Fruit fly (Drosophila melanogaster) whole organism, embryonic: ENCODE results near the gene CG34134.

Experiments
- Atf6 ChIP-seq: fragments of 200-800 bp; sonication (Bioruptor generic); IDR thresholded peaks from 2 replicates; pipeline ENCODE4 v1.3.6; 2022; ENCODE audit warnings: missing biosample characterization, missing genetic modification characterization
- Bgb ChIP-seq: fragments of 200-800 bp; sonication (Bioruptor generic); IDR thresholded peaks from 2 replicates; pipeline ENCODE4 v1.3.6; 2022; ENCODE audit warnings: missing biosample characterization, missing genetic modification characterization; ENCODE audit not compliant: partially characterized antibody
- CG10543 ChIP-seq: fragments of 200-800 bp; sonication (Bioruptor generic); optimal IDR thresholded peaks from 3 replicates; lab custom pipeline; 2017; ENCODE audit warnings: missing biosample characterization, mild to moderate bottlenecking, missing genetic modification characterization, moderate library complexity
- CG10565 ChIP-seq: fragments of 200-800 bp; sonication (Bioruptor generic); optimal IDR thresholded peaks from 3 replicates; lab custom pipeline; 2016; ENCODE audit warnings: missing biosample characterization, mild to moderate bottlenecking, missing genetic modification characterization
- CG12219 ChIP-seq: fragments of 200-800 bp; sonication (Bioruptor generic); optimal IDR thresholded peaks from 3 replicates; lab custom pipeline; 2018; ENCODE audit warnings: missing biosample characterization, mild to moderate bottlenecking, missing genetic modification characterization
- CG12659 ChIP-seq: fragments of 200-800 bp; sonication (Bioruptor generic); optimal IDR thresholded peaks from 3 replicates; lab custom pipeline; 2017; ENCODE audit warnings: mild to moderate bottlenecking, missing biosample characterization, missing genetic modification reagents, missing genetic modification characterization
- CG13424 ChIP-seq: fragments of 200-800 bp; sonication (Bioruptor generic); optimal IDR thresholded peaks from 2 replicates; lab custom pipeline; 2019; ENCODE audit warnings: missing biosample characterization, mild to moderate bottlenecking, missing genetic modification characterization, moderate library complexity
- CG17829 ChIP-seq: fragments of 200-800 bp; optimal IDR thresholded peaks from 2 replicates; lab custom pipeline; 2019; ENCODE audit warnings: missing biosample characterization, mild to moderate bottlenecking, missing genetic modification characterization, moderate library complexity
- CG17912 ChIP-seq: fragments of 200-800 bp; sonication (Bioruptor generic); optimal IDR thresholded peaks from 2 replicates; lab custom pipeline; 2018; ENCODE audit warnings: missing biosample characterization, mild to moderate bottlenecking, missing genetic modification characterization
- CG18599 ChIP-seq: fragments of 200-800 bp; sonication (Bioruptor generic); optimal IDR thresholded peaks from 3 replicates; lab custom pipeline; 2017; ENCODE audit warnings: missing biosample characterization, missing genetic modification characterization, mild to moderate bottlenecking, moderate library complexity, missing genetic modification reagents
- CG2199 ChIP-seq: fragments of 200-800 bp; sonication (Bioruptor generic); IDR thresholded peaks from 3 replicates; pipeline ENCODE4 v1.3.6; 2022; ENCODE audit warnings: missing biosample characterization, missing genetic modification characterization
- CG31365 ChIP-seq: fragments of 200-800 bp; sonication (Bioruptor generic); optimal IDR thresholded peaks from 2 replicates; lab custom pipeline; 2018; ENCODE audit warnings: missing biosample characterization, mild to moderate bottlenecking, missing genetic modification characterization
- CG42726 ChIP-seq: fragments of 200-800 bp; sonication (Bioruptor generic); IDR thresholded peaks from 2 replicates; pipeline ENCODE4 v1.3.6; 2022; ENCODE audit warnings: missing biosample characterization, missing genetic modification characterization; ENCODE audit not compliant: partially characterized antibody
- CG5245 ChIP-seq: fragments of 200-800 bp; sonication (Bioruptor generic); optimal IDR thresholded peaks from 3 replicates; lab custom pipeline; 2016; ENCODE audit warnings: missing biosample characterization, missing genetic modification characterization
- CG6854 ChIP-seq: fragments of 200-800 bp; sonication (Bioruptor generic); optimal IDR thresholded peaks from 3 replicates; lab custom pipeline; 2017; ENCODE audit warnings: missing biosample characterization, mild to moderate bottlenecking, missing genetic modification characterization
- CrebB ChIP-seq: fragments of 200-800 bp; sonication (Bioruptor generic); optimal IDR thresholded peaks from 3 replicates; lab custom pipeline; 2018; ENCODE audit warnings: missing biosample characterization, mild to moderate bottlenecking, missing genetic modification characterization
- Eip74EF ChIP-seq, 2 experiments: fragments of 200-800 bp in 1 of 2; fragments of >200 bp in 1 of 2; sonication (Bioruptor generic) in 1 of 2; optimal IDR thresholded peaks; 2 replicates each; lab custom pipeline; 2017 to 2019; ENCODE audit warnings: missing biosample characterization in 2 of 2, missing genetic modification characterization in 2 of 2, mild to moderate bottlenecking in 1 of 2, moderate library complexity in 1 of 2
- HLH4C ChIP-seq: fragments of 200-800 bp; sonication (Bioruptor generic); IDR thresholded peaks from 3 replicates; pipeline ENCODE4 v1.3.6; 2022; ENCODE audit warnings: missing biosample characterization, missing genetic modification characterization; ENCODE audit not compliant: partially characterized antibody
- Hr78 ChIP-seq, 2 experiments: fragments of 200-800 bp in 1 of 2; fragments of >200 bp in 1 of 2; sonication (Bioruptor generic) in 1 of 2; optimal IDR thresholded peaks; 2 replicates each; lab custom pipeline; 2017 to 2019; ENCODE audit warnings: missing biosample characterization in 2 of 2, missing genetic modification characterization in 2 of 2, mild to moderate bottlenecking in 1 of 2, moderate library complexity in 1 of 2
- Myb ChIP-seq: fragments of 200-800 bp; sonication (Bioruptor generic); optimal IDR thresholded peaks from 2 replicates; lab custom pipeline; 2016; ENCODE audit warnings: missing biosample characterization, missing genetic modification characterization
- NK7.1 ChIP-seq: fragments of 200-800 bp; sonication (Bioruptor generic); optimal IDR thresholded peaks from 3 replicates; lab custom pipeline; 2016; ENCODE audit warnings: missing biosample characterization, missing genetic modification characterization
- Poxn ChIP-seq: fragments of 200-800 bp; sonication (Bioruptor generic); IDR thresholded peaks from 2 replicates; pipeline ENCODE4 v1.3.6; 2022; ENCODE audit warnings: missing biosample characterization, missing genetic modification characterization
- Rx ChIP-seq: fragments of 200-800 bp; sonication (Bioruptor generic); IDR thresholded peaks from 2 replicates; pipeline ENCODE4 v1.3.6; 2022; ENCODE audit warnings: missing biosample characterization, missing genetic modification characterization
- TFAM ChIP-seq: fragments of 200-800 bp; sonication (Bioruptor generic); optimal IDR thresholded peaks from 2 replicates; lab custom pipeline; 2017; ENCODE audit warnings: missing biosample characterization, missing genetic modification characterization, inconsistent platforms
- Tbp ChIP-seq: fragments of >200 bp; optimal IDR thresholded peaks from 2 replicates; lab custom pipeline; 2018; ENCODE audit warnings: missing biosample characterization, missing genetic modification characterization
- Usf ChIP-seq: fragments of 200-800 bp; sonication (Bioruptor generic); optimal IDR thresholded peaks from 2 replicates; lab custom pipeline; 2017; ENCODE audit warnings: missing genotype, missing biosample characterization, missing genetic modification characterization
- YL-1 ChIP-seq: fragments of 200-800 bp; sonication (Bioruptor generic); optimal IDR thresholded peaks from 3 replicates; lab custom pipeline; 2017; ENCODE audit warnings: missing biosample characterization, mild to moderate bottlenecking, missing genetic modification characterization
- ato ChIP-seq: fragments of 200-800 bp; sonication (Bioruptor generic); IDR thresholded peaks from 2 replicates; pipeline ENCODE4 v1.3.6; 2022; ENCODE audit warnings: missing biosample characterization, missing genetic modification characterization; ENCODE audit not compliant: partially characterized antibody
- bsh ChIP-seq, 2 experiments: fragments of 200-800 bp; sonication (Bioruptor generic); optimal IDR thresholded peaks; 2 replicates each; lab custom pipeline; 2017 to 2018; ENCODE audit warnings: mild to moderate bottlenecking in 2 of 2, missing biosample characterization in 2 of 2, missing genetic modification characterization in 2 of 2, moderate library complexity in 1 of 2
- caup ChIP-seq: fragments of 200-800 bp; sonication (Bioruptor generic); optimal IDR thresholded peaks from 3 replicates; lab custom pipeline; 2017; ENCODE audit warnings: missing biosample characterization, mild to moderate bottlenecking, missing genetic modification characterization, moderate library complexity; ENCODE audit not compliant: severe bottlenecking
- danr ChIP-seq: fragments of 200-800 bp; sonication (Bioruptor generic); IDR thresholded peaks from 2 replicates; pipeline ENCODE4 v1.3.6; 2022; ENCODE audit warnings: missing biosample characterization, missing genetic modification characterization
- dimm ChIP-seq: fragments of 200-800 bp; sonication (Bioruptor generic); IDR thresholded peaks from 2 replicates; pipeline ENCODE4 v1.3.6; 2022; ENCODE audit warnings: missing biosample characterization, missing genetic modification characterization
- disco-r ChIP-seq: fragments of 200-800 bp; sonication (Bioruptor generic); optimal IDR thresholded peaks from 2 replicates; lab custom pipeline; 2016; ENCODE audit warnings: missing biosample characterization, missing genetic modification characterization
- dmrt99B ChIP-seq: fragments of 200-800 bp; sonication (Bioruptor generic); optimal IDR thresholded peaks from 2 replicates; lab custom pipeline; 2018; ENCODE audit warnings: missing biosample characterization, mild to moderate bottlenecking, missing genetic modification characterization, moderate library complexity
- dysf ChIP-seq: fragments of 200-800 bp; sonication (Bioruptor generic); IDR thresholded peaks from 3 replicates; pipeline ENCODE4 v1.3.6; 2022; ENCODE audit warnings: missing biosample characterization, missing genetic modification characterization
- fd3F ChIP-seq: fragments of 200-800 bp; sonication (Bioruptor generic); optimal IDR thresholded peaks from 2 replicates; lab custom pipeline; 2018; ENCODE audit warnings: missing biosample characterization, mild to moderate bottlenecking, missing genetic modification characterization, moderate library complexity
- onecut ChIP-seq: fragments of 200-800 bp; sonication (Bioruptor generic); IDR thresholded peaks from 2 replicates; pipeline ENCODE4 v1.3.6; 2022; ENCODE audit warnings: missing biosample characterization, missing genetic modification characterization
- otp ChIP-seq: fragments of 200-800 bp; sonication (Bioruptor generic); IDR thresholded peaks from 3 replicates; pipeline ENCODE4, ENCODE4 v1.3.6; 2022; ENCODE audit warnings: missing biosample characterization, missing genetic modification characterization
- peb ChIP-seq: fragments of 200-800 bp; sonication (Bioruptor generic); IDR thresholded peaks from 2 replicates; pipeline ENCODE4 v1.3.6; 2022; ENCODE audit warnings: missing biosample characterization, missing genetic modification characterization
- phol ChIP-seq: fragments of 200-800 bp; sonication (Bioruptor generic); optimal IDR thresholded peaks from 3 replicates; lab custom pipeline; 2018; ENCODE audit warnings: missing biosample characterization, mild to moderate bottlenecking, missing genetic modification characterization, moderate library complexity
- pum ChIP-seq: fragments of 200-800 bp; sonication (Bioruptor generic); optimal IDR thresholded peaks from 2 replicates; lab custom pipeline; 2016; ENCODE audit warnings: missing biosample characterization, missing genetic modification characterization
- row ChIP-seq: fragments of 200-800 bp; sonication (Bioruptor generic); IDR thresholded peaks from 3 replicates; pipeline ENCODE4 v1.3.6; 2022; ENCODE audit warnings: missing biosample characterization, missing genetic modification characterization
- sd ChIP-seq: fragments of 200-800 bp; sonication (Bioruptor generic); optimal IDR thresholded peaks from 3 replicates; lab custom pipeline; 2018; ENCODE audit warnings: missing biosample characterization, mild to moderate bottlenecking, missing genetic modification characterization, moderate library complexity
- sens-2 ChIP-seq: fragments of 200-800 bp; sonication (Bioruptor generic); IDR thresholded peaks from 2 replicates; pipeline ENCODE4 v1.3.6; 2022; ENCODE audit warnings: missing biosample characterization, missing genetic modification characterization
- sim ChIP-seq: fragments of 200-800 bp; sonication (Bioruptor generic); IDR thresholded peaks from 2 replicates; pipeline ENCODE4 v1.3.6; 2022; ENCODE audit warnings: missing biosample characterization, missing genetic modification characterization
- trh ChIP-seq: fragments of 200-800 bp; sonication (Bioruptor generic); optimal IDR thresholded peaks from 2 replicates; lab custom pipeline; 2016; ENCODE audit warnings: missing biosample characterization, missing genetic modification characterization
- tup ChIP-seq: fragments of 200-800 bp; sonication (Bioruptor generic); optimal IDR thresholded peaks from 2 replicates; lab custom pipeline; 2016; ENCODE audit warnings: missing biosample characterization, mild to moderate bottlenecking, missing genetic modification characterization, moderate library complexity
- zen2 ChIP-seq: fragments of 200-800 bp; sonication (Bioruptor generic); IDR thresholded peaks from 3 replicates; pipeline ENCODE4 v1.3.6; 2022; ENCODE audit warnings: missing biosample characterization, missing genetic modification characterization; ENCODE audit not compliant: partially characterized antibody
- zfh1 ChIP-seq: fragments of 200-800 bp; sonication (Bioruptor generic); IDR thresholded peaks from 3 replicates; pipeline ENCODE4 v1.3.6; 2022; ENCODE audit warnings: missing biosample characterization, missing genetic modification characterization

The CG34134 gene

DNA sequence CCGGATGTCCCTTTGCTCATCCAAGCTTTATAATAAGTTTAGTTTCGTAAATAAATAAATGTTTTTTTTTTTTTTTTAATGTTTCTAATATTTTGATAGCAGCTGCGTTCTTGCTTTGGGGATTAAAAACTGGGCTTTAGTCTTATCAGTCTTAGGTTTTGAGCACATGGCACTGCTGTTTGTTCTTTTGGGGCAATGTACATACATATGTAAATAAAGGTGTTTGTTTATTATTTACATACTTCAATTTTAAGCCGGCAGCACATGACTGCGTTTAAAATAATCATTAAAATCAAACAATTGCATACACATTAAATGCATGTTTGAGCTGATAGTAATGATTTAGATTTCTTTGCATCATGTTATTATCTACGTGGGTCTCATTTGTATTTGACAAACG lies 26.4 kb downstream of the CG34134 start (continued):
- peak; percentile 88 for TF ChIP-seq zfh1 (GFP tag; lab: Robert Waterston, UW)
- no peak for TF ChIP-seq Poxn
- TF ChIP-seq sd (tag; lab: Kevin White, UChicago): no peak
- TF ChIP-seq CG17912 (GFP tag; lab: Kevin White, UChicago): peak; percentile 87
- TF ChIP-seq CG17829 (tag; lab: Kevin White, UChicago): peak; percentile 61
- peak; percentile 86; the same call in 2 of the 3 replicates for TF ChIP-seq otp
- peak; percentile 68 for TF ChIP-seq CG18599 (GFP tag; lab: Kevin White, UChicago)
- TF ChIP-seq NK7.1: peak; percentile 65
- no peak for TF ChIP-seq Bgb (GFP tag; lab: Robert Waterston, UW)
- no peak for TF ChIP-seq zen2 (GFP tag; lab: Robert Waterston, UW)
- TF ChIP-seq caup (GFP tag; lab: Kevin White, UChicago): peak; percentile 79
- peak; percentile 74 for TF ChIP-seq sens-2
- TF ChIP-seq sim: peak; percentile 73
- peak; percentile 56 for TF ChIP-seq disco-r (GFP tag; lab: Kevin White, UChicago)
- peak; percentile 73 for TF ChIP-seq CG12659 (GFP tag; lab: Kevin White, UChicago)
- TF ChIP-seq CG2199: peak; percentile 50; the same call in 1 of the 3 replicates
- peak; percentile 35 for TF ChIP-seq phol (tag; lab: Kevin White, UChicago)
- no peak for TF ChIP-seq Tbp (GFP tag; lab: Kevin White, UChicago)
- peak; percentile 61 for TF ChIP-seq CG10543
- no peak for TF ChIP-seq HLH4C
- peak; percentile 85 for TF ChIP-seq onecut (GFP tag; lab: Robert Waterston, UW)
- peak; percentile 66 for TF ChIP-seq tup (GFP tag; lab: Kevin White, UChicago)
- no peak for TF ChIP-seq Hr78 (GFP tag; optimal IDR thresholded peaks at IDR 0.05; lab: Kevin White, UChicago)
- peak; percentile 80 for TF ChIP-seq YL-1 (GFP tag; lab: Kevin White, UChicago)
- peak in 1 of 2 experiments; percentile 55 for TF ChIP-seq Eip74EF (GFP tag; optimal IDR thresholded peaks at IDR 0.05; lab: Kevin White, UChicago)
- TF ChIP-seq trh (GFP tag; lab: Kevin White, UChicago): peak; percentile 84
- TF ChIP-seq Rx: peak; percentile 24; the same call in 1 of the 2 replicates
- peak; percentile 58 for TF ChIP-seq CG6854
- peak; percentile 50 for TF ChIP-seq CG31365 (tag; lab: Kevin White, UChicago)
- no peak for TF ChIP-seq ato (GFP tag; lab: Robert Waterston, UW)
- TF ChIP-seq CrebB (tag; lab: Kevin White, UChicago): peak; percentile 84
- peak; percentile 50 for TF ChIP-seq pum (GFP tag; lab: Kevin White, UChicago)
- TF ChIP-seq CG12219 (GFP tag; lab: Kevin White, UChicago): peak; percentile 78
- TF ChIP-seq dysf (GFP tag; lab: Robert Waterston, UW): peak; percentile 29; the same call in 1 of the 3 replicates
- TF ChIP-seq danr (GFP tag; lab: Robert Waterston, UW): no peak; the same call in 1 of the 2 replicates
- TF ChIP-seq TFAM: peak; percentile 81
- no peak for TF ChIP-seq dimm (GFP tag; lab: Robert Waterston, UW)
- TF ChIP-seq CG5245 (GFP tag; lab: Kevin White, UChicago): peak; percentile 66
- TF ChIP-seq dmrt99B (tag; lab: Kevin White, UChicago): peak; percentile 73
- no peak for TF ChIP-seq Myb (GFP tag; lab: Kevin White, UChicago)
- peak in 1 of 2 experiments; percentile 90 for TF ChIP-seq bsh (GFP tag; optimal IDR thresholded peaks at IDR 0.05; lab: Kevin White, UChicago)
- TF ChIP-seq Usf (GFP tag; lab: Kevin White, UChicago): no peak
- TF ChIP-seq CG42726 (GFP tag; lab: Robert Waterston, UW): no peak
- TF ChIP-seq fd3F: peak; percentile 66
- TF ChIP-seq CG13424 (tag; lab: Kevin White, UChicago): peak; percentile 69
- TF ChIP-seq Atf6 (GFP tag; lab: Robert Waterston, UW): no peak
- peak; percentile 64 for TF ChIP-seq CG10565 (GFP tag; lab: Kevin White, UChicago)
- 0 out of 2 replicates have a peak, but pooled peaks have one; percentile 7 for TF ChIP-seq peb (GFP tag; lab: Robert Waterston, UW)
- TF ChIP-seq row (GFP tag; lab: Robert Waterston, UW): no peak
